Worm (Caenorhabditis elegans): ENCODE data around the gene Y38E10A.3.
"Not testable (repeated sequence)": the region's sequence is repeated elsewhere in the genome, so short reads cannot be mapped to it uniquely, and the experiment has no call there.

Gene Y38E10A.3

DNA sequence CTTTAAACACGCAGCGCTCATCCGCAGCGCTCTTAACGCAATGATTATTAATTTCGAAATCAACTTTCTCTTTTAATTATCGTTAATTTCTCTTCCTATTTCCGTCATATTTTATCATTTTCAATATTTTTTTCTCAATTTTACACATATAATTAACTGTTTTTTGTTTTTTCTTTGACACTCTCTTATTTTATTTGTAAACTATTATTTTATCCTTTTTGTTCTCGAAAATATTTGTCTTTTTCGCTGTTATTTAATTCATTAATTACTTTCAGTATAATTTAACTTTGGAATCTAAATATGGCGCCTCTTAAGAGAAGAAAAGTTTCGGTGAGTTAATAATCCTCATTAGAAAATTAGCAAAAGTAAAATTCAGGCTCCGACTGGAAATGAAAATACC is 38.4 kb downstream of the Y38E10A.3 start, which contains the start of gene F49C5.3:
Gene F49C5.3 (plus strand): TSS at position 301 of the 400 bp plus-strand sequence.
- not testable (repeated sequence) for TF ChIP-seq nhr-77, nhr-25, zag-1 (tag; optimal IDR thresholded peaks at IDR 0.05)

- TF ChIP-seq R02D3.7 (tag; optimal IDR thresholded peaks at IDR 0.05) = no peak
These were observed 39.2 kb downstream of the Y38E10A.3 start, which contains the start of gene nimk-1 for ce11 chrII:12535297-12535803. nimk-1 (plus strand) TSS chrII:12535753.

ce11 chrII:12530958-12531357 is 43.6 kb downstream of the Y38E10A.3 start, which contains the start of gene srx-120:
srx-120 (plus strand) TSS chrII:12531258.
- no peak for TF ChIP-seq crh-2 (tag; optimal IDR thresholded peaks at IDR 0.05)
- TF ChIP-seq unc-39 (tag; optimal IDR thresholded peaks at IDR 0.05) = no peak
- TF ChIP-seq unc-62 (GFP tag; optimal IDR thresholded peaks at IDR 0.05) = no peak
- no peak for TF ChIP-seq nhr-237 (tag; optimal IDR thresholded peaks at IDR 0.05)
- no peak for TF ChIP-seq ZK546.5 (tag; optimal IDR thresholded peaks at IDR 0.05)
- TF ChIP-seq lin-11 (tag; optimal IDR thresholded peaks at IDR 0.05) = no peak
- no peak for TF ChIP-seq blmp-1 (tag; optimal IDR thresholded peaks at IDR 0.05; ENCODE audit: insufficient read depth)
- TF ChIP-seq sma-9 (GFP tag; optimal IDR thresholded peaks at IDR 0.05) = no peak
- no peak for TF ChIP-seq sma-9 (tag; optimal IDR thresholded peaks at IDR 0.05)
- no peak for TF ChIP-seq peb-1 (tag; optimal IDR thresholded peaks at IDR 0.05)
- no peak for TF ChIP-seq ztf-1 (GFP tag; conservative IDR thresholded peaks at IDR 0.05)
- no peak for TF ChIP-seq elt-3 (tag; optimal IDR thresholded peaks at IDR 0.05)
- no peak for TF ChIP-seq zag-1 (tag; optimal IDR thresholded peaks at IDR 0.05)
- no peak for TF ChIP-seq lin-39 (tag; optimal IDR thresholded peaks at IDR 0.05)
- TF ChIP-seq nhr-21 (tag; optimal IDR thresholded peaks at IDR 0.05) = no peak
- no peak for TF ChIP-seq unc-55 (GFP tag; optimal IDR thresholded peaks at IDR 0.05)
- TF ChIP-seq R02D3.7 (tag; optimal IDR thresholded peaks at IDR 0.05) = no peak
- no peak for TF ChIP-seq egl-27 (tag; optimal IDR thresholded peaks at IDR 0.05)
- no peak for TF ChIP-seq F13H6.1 (tag; optimal IDR thresholded peaks at IDR 0.05)
- no peak for TF ChIP-seq nhr-6 (tag; optimal IDR thresholded peaks at IDR 0.05)
- TF ChIP-seq ztf-11 (tag; optimal IDR thresholded peaks at IDR 0.05) = no peak

DNA sequence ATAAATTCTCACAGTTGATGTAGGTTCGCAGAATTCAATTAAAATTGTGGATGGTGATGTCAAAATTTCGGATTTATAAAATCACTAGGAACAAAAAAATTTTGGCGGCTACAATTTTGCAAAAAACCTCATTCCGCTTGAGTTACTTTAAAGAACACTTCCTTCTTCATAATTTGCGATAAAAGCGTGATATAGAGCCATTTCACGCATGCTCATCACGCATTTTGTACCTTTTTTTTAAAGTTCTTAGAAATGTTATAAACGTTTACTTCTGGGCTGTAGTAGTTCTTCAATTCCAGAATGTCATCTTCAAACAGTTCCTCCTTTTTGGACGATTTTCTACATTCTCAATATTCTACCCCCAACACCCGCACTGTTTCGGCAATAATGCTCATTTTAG is 46.6 kb downstream of the Y38E10A.3 start, which contains the start of gene srx-119:
Gene srx-119 (plus strand): TSS at position 301 of the 400 bp plus-strand sequence.
- no peak for TF ChIP-seq lsy-2 (tag; optimal IDR thresholded peaks at IDR 0.05)
- TF ChIP-seq F13H6.1 (tag; optimal IDR thresholded peaks at IDR 0.05) = no peak
- TF ChIP-seq sma-3 (GFP tag; optimal IDR thresholded peaks at IDR 0.05) = no peak
- TF ChIP-seq unc-39 (tag; optimal IDR thresholded peaks at IDR 0.05) = no peak
- TF ChIP-seq fos-1 (tag; optimal IDR thresholded peaks at IDR 0.05) = no peak
- no peak for TF ChIP-seq nhr-129 (tag; optimal IDR thresholded peaks at IDR 0.05)

DNA sequence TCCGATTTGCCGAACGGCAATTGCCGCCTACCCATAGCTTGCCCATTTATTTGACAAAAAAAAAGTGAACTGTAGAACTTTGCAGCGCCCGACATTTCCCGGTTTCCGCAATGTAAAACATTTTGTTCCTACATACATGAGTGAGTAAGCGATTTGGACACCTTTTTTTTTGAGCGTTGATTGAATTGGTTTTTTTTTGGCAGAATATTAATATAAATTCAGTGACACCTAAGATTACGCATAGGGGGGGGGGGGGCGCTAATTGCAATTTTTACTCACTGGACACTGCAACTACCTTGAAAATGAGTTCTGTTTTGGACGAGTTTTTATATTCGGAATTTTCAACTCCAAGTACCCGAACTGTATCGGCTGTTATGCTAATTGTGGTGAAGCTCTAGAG is 49.0 kb downstream of the Y38E10A.3 start, which contains the start of gene srx-118:
Gene srx-118 (plus strand): TSS at position 301 of the 400 bp plus-strand sequence.
- TF ChIP-seq lsy-2 (tag; optimal IDR thresholded peaks at IDR 0.05) = no peak
- TF ChIP-seq blmp-1 (tag; optimal IDR thresholded peaks at IDR 0.05; ENCODE audit: insufficient read depth) = no peak
- no peak for TF ChIP-seq nhr-237 (tag; optimal IDR thresholded peaks at IDR 0.05)
- no peak for TF ChIP-seq nhr-6 (tag; optimal IDR thresholded peaks at IDR 0.05)
- TF ChIP-seq ztf-4 (tag; optimal IDR thresholded peaks at IDR 0.05) = no peak
- TF ChIP-seq Y55F3AM.14 (GFP tag; optimal IDR thresholded peaks at IDR 0.05) = no peak
- TF ChIP-seq lin-39 (tag; optimal IDR thresholded peaks at IDR 0.05) = no peak
- no peak for TF ChIP-seq alr-1 (tag; optimal IDR thresholded peaks at IDR 0.05)
- no peak for TF ChIP-seq unc-62 (GFP tag; optimal IDR thresholded peaks at IDR 0.05)
- no peak for TF ChIP-seq ceh-82 (tag; optimal IDR thresholded peaks at IDR 0.05)
- no peak for TF ChIP-seq nhr-21 (tag; optimal IDR thresholded peaks at IDR 0.05)
- no peak for TF ChIP-seq zag-1 (tag; optimal IDR thresholded peaks at IDR 0.05)
